Fruit fly (Drosophila melanogaster) whole organism, prepupa: Measurements from ENCODE around the gene S.

Experiments used
- CG10669 ChIP-seq: fragments of 200-800 bp; sonication (Bioruptor generic); optimal IDR thresholded peaks from 3 replicates; lab custom pipeline; 2018; ENCODE audit warnings: missing biosample characterization, mild to moderate bottlenecking, missing genetic modification characterization, moderate library complexity
- CG6808 ChIP-seq: fragments of 200-800 bp; sonication (Bioruptor generic); optimal IDR thresholded peaks from 3 replicates; lab custom pipeline; 2017; ENCODE audit warnings: missing biosample characterization, missing genetic modification characterization, mild to moderate bottlenecking, moderate library complexity, missing genetic modification reagents
- CG9139 ChIP-seq: fragments of 200-800 bp; sonication (Bioruptor generic); optimal IDR thresholded peaks from 3 replicates; lab custom pipeline; 2017; ENCODE audit warnings: missing biosample characterization, mild to moderate bottlenecking, missing genetic modification characterization
- achi ChIP-seq: fragments of 200-800 bp; sonication (Bioruptor generic); optimal IDR thresholded peaks from 3 replicates; lab custom pipeline; 2016; ENCODE audit warnings: missing biosample characterization, missing genetic modification characterization

DNA sequence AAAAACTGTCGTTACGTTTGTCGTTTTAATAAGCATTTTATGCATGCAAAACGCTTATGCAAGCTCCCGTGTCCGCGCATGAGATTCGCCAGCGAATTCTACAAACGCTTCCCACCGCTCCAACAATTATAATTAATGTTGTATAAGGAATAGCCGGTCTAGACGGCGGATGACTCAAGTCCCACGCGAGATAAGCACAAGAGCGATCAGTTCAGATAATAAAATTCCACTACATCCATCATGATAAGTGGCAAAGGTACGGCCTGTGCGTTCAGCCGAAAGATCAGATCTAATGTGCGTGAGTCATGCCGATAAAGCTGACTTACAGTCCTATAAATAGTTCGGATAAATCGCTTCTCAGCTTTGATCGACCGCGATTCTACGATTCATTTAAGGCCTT lies 48.9 kb upstream of the S start:
- no peak for TF ChIP-seq CG6808 (GFP tag; lab: Kevin White, UChicago)
- no peak for TF ChIP-seq CG9139 (GFP tag; lab: Kevin White, UChicago)
- no peak for TF ChIP-seq CG10669 (GFP tag; lab: Kevin White, UChicago)
- TF ChIP-seq achi (GFP tag; lab: Kevin White, UChicago): no peak
